Fruit fly (Drosophila melanogaster) whole organism, adult: Measurements from ENCODE around the gene CG7208.

Experiments used
- CG1620 ChIP-seq: fragments of 200-800 bp; sonication (Bioruptor generic); optimal IDR thresholded peaks from 2 replicates; lab custom pipeline; 2016; ENCODE audit warnings: missing biosample characterization, missing genetic modification characterization
- CG33017 ChIP-seq: fragments of 200-800 bp; sonication (Bioruptor generic); optimal IDR thresholded peaks from 2 replicates; lab custom pipeline; 2018; ENCODE audit warnings: missing biosample characterization, mild to moderate bottlenecking, missing genetic modification characterization, moderate library complexity
- CG5204 ChIP-seq: fragments of 200-800 bp; sonication (Bioruptor generic); optimal IDR thresholded peaks from 2 replicates; lab custom pipeline; 2016; ENCODE audit warnings: missing biosample characterization, missing genetic modification characterization
- CG7101 ChIP-seq: fragments of 200-800 bp; sonication (Bioruptor generic); optimal IDR thresholded peaks from 2 replicates; lab custom pipeline; 2018; ENCODE audit warnings: missing biosample characterization, mild to moderate bottlenecking, missing genetic modification characterization, moderate library complexity
- Clk ChIP-seq: fragments of 200-800 bp; sonication (Bioruptor generic); optimal IDR thresholded peaks from 2 replicates; lab custom pipeline; 2017; ENCODE audit warnings: missing biosample characterization, missing genetic modification characterization
- Hr96 ChIP-seq: fragments of 200-800 bp; sonication (Bioruptor generic); optimal IDR thresholded peaks from 2 replicates; lab custom pipeline; 2016; ENCODE audit warnings: missing biosample characterization, missing genetic modification characterization
- Mnt ChIP-seq: fragments of 200-800 bp; sonication (Bioruptor generic); optimal IDR thresholded peaks from 2 replicates; lab custom pipeline; 2016; ENCODE audit warnings: missing biosample characterization, mild to moderate bottlenecking, missing genetic modification characterization
- cic ChIP-seq: fragments of 200-800 bp; sonication (Bioruptor generic); optimal IDR thresholded peaks from 2 replicates; lab custom pipeline; 2017; ENCODE audit warnings: missing biosample characterization, mild to moderate bottlenecking, missing genetic modification characterization, moderate library complexity
- cnc ChIP-seq, 2 experiments: fragments of >200 bp; optimal IDR thresholded peaks; 2 replicates each; lab custom pipeline; 2017
- kay ChIP-seq: fragments of 200-800 bp; sonication (Bioruptor generic); peaks from one replicate; lab custom pipeline; 2016; ENCODE audit warnings: missing biosample characterization, missing genetic modification characterization, borderline replicate concordance
- ovo ChIP-seq: fragments of 200-800 bp; sonication (Bioruptor generic); optimal IDR thresholded peaks from 2 replicates; lab custom pipeline; 2016; ENCODE audit warnings: missing biosample characterization, missing genetic modification characterization
- pad ChIP-seq: fragments of 200-800 bp; sonication (Bioruptor generic); optimal IDR thresholded peaks from 3 replicates; lab custom pipeline; 2017; ENCODE audit warnings: missing biosample characterization, missing genetic modification characterization, mild to moderate bottlenecking, moderate library complexity, missing genetic modification reagents
- tj ChIP-seq: fragments of 200-800 bp; sonication (Bioruptor generic); optimal IDR thresholded peaks from 3 replicates; lab custom pipeline; 2017; ENCODE audit warnings: missing biosample characterization, mild to moderate bottlenecking, missing genetic modification characterization, moderate library complexity

DNA sequence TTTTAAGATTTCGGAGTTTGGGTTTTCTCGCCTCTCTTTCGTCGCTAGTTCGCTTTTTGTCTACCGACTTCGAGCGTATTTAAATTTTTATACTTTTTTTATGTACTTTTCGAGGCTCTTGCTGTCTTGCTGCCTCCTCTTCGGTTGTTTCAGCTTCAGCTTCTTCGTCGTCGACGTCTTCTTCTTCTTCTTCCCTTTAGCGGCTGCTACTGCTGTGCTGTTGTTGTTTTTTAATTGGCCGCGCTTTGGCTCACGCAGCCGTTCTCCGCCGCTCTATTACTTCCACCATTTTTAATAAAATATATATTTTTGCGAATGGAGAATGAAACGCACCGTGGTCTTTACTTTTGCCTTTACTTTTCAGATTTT lies 11.1 kb upstream of the CG7208 start:
- TF ChIP-seq cnc (optimal IDR thresholded peaks at IDR 0.05; lab: Kevin White, UChicago) (no peak), CG33017 (tag; lab: Kevin White, UChicago) (no peak), CG1620 (GFP tag; lab: Kevin White, UChicago) (no peak), ovo (GFP tag; lab: Kevin White, UChicago) (no peak), CG7101 (tag; lab: Kevin White, UChicago) (no peak), kay (GFP tag; lab: Kevin White, UChicago) (no peak), tj (no peak), Clk (GFP tag; lab: Kevin White, UChicago) (no peak), CG5204 (GFP tag; lab: Kevin White, UChicago) (no peak), Mnt (GFP tag; lab: Kevin White, UChicago) (no peak), pad (GFP tag; lab: Kevin White, UChicago) (no peak), cic (no peak), Hr96 (GFP tag; lab: Kevin White, UChicago) (no peak)
